Fruit fly (Drosophila melanogaster) whole organism, embryonic: ENCODE results near the gene CG32137.
A peak's percentile ranks its signal among the peaks of the same experiment; 100 is the strongest.

Source experiments
- BEAF-32 ChIP-seq: fragments of 200-800 bp; sonication (Bioruptor generic); optimal IDR thresholded peaks from 3 replicates; lab custom pipeline; 2017; ENCODE audit warnings: missing biosample characterization, missing genetic modification characterization, mild to moderate bottlenecking, moderate library complexity, missing genetic modification reagents
- CG11247 ChIP-seq: fragments of 200-800 bp; sonication (Bioruptor generic); IDR thresholded peaks from 2 replicates; pipeline ENCODE4 v1.3.6; 2022; ENCODE audit warnings: missing biosample characterization, missing genetic modification characterization
- CG11695 ChIP-seq: fragments of 200-800 bp; sonication (Bioruptor generic); IDR thresholded peaks from 3 replicates; pipeline ENCODE4 v1.3.6; 2022; ENCODE audit warnings: missing biosample characterization, missing genetic modification characterization
- CG14710 ChIP-seq: fragments of 200-800 bp; sonication (Bioruptor generic); optimal IDR thresholded peaks from 3 replicates; lab custom pipeline; 2019; ENCODE audit warnings: missing biosample characterization, mild to moderate bottlenecking, missing genetic modification characterization, moderate library complexity
- CG16779 ChIP-seq: fragments of 200-800 bp; sonication (Bioruptor generic); IDR thresholded peaks from 2 replicates; pipeline ENCODE4 v1.3.6; 2022; ENCODE audit warnings: missing biosample characterization, missing genetic modification characterization
- CG17359 ChIP-seq: fragments of 200-800 bp; sonication (Bioruptor generic); optimal IDR thresholded peaks from 3 replicates; lab custom pipeline; 2018; ENCODE audit warnings: missing biosample characterization, mild to moderate bottlenecking, missing genetic modification characterization, moderate library complexity
- CG18764 ChIP-seq: fragments of 200-800 bp; sonication (Bioruptor generic); optimal IDR thresholded peaks from 3 replicates; lab custom pipeline; 2016; ENCODE audit warnings: missing biosample characterization, missing genetic modification characterization
- CG31441 ChIP-seq: fragments of 200-800 bp; sonication (Bioruptor generic); IDR thresholded peaks from 2 replicates; pipeline ENCODE4 v1.3.6; 2022; ENCODE audit warnings: missing biosample characterization, missing genetic modification characterization
- CG32767 ChIP-seq: fragments of 200-800 bp; sonication (Bioruptor generic); IDR thresholded peaks from 2 replicates; pipeline ENCODE4 v1.3.6; 2022; ENCODE audit warnings: missing biosample characterization, missing genetic modification characterization
- CG3847 ChIP-seq: fragments of 200-800 bp; sonication (Bioruptor generic); IDR thresholded peaks from 2 replicates; pipeline ENCODE4 v1.3.6; 2022; ENCODE audit warnings: missing biosample characterization, missing genetic modification characterization
- CG6272 ChIP-seq: fragments of 200-800 bp; sonication (Bioruptor generic); IDR thresholded peaks from 2 replicates; pipeline ENCODE4 v1.3.6; 2022; ENCODE audit warnings: missing biosample characterization, missing genetic modification characterization
- CG8089 ChIP-seq: fragments of 200-800 bp; sonication (Bioruptor generic); optimal IDR thresholded peaks from 3 replicates; lab custom pipeline; 2016; ENCODE audit warnings: missing biosample characterization, missing genetic modification characterization
- CG8924 ChIP-seq: fragments of 200-800 bp; optimal IDR thresholded peaks from 3 replicates; lab custom pipeline; 2019; ENCODE audit warnings: missing biosample characterization, mild to moderate bottlenecking, missing genetic modification characterization, moderate library complexity
- CG9215 ChIP-seq: fragments of 200-800 bp; sonication (Bioruptor generic); IDR thresholded peaks from 2 replicates; pipeline ENCODE4 v1.3.6; 2022; ENCODE audit warnings: missing biosample characterization, missing genetic modification characterization
- Camta ChIP-seq: fragments of 200-800 bp; sonication (Bioruptor generic); optimal IDR thresholded peaks from 2 replicates; lab custom pipeline; 2016; ENCODE audit warnings: missing biosample characterization, missing genetic modification characterization
- Dref ChIP-seq: fragments of 200-800 bp; sonication (Bioruptor generic); IDR thresholded peaks from 2 replicates; pipeline ENCODE4 v1.3.6; 2022; ENCODE audit warnings: missing biosample characterization, missing genetic modification characterization
- Ets97D ChIP-seq: fragments of 200-800 bp; sonication (Bioruptor generic); optimal IDR thresholded peaks from 3 replicates; lab custom pipeline; 2016; ENCODE audit warnings: missing biosample characterization, missing genetic modification characterization
- Med ChIP-seq: fragments of 200-800 bp; sonication (Bioruptor generic); peaks from one replicate; lab custom pipeline; 2016; ENCODE audit warnings: missing biosample characterization, missing genetic modification characterization, mild to moderate bottlenecking, inconsistent platforms, moderate library complexity
- Opbp ChIP-seq: fragments of 200-800 bp; sonication (Bioruptor generic); IDR thresholded peaks from 3 replicates; pipeline ENCODE4 v1.3.6; 2022; ENCODE audit warnings: missing biosample characterization, missing genetic modification characterization; ENCODE audit not compliant: partially characterized antibody
- Sry-δ ChIP-seq: fragments of 200-800 bp; sonication (Bioruptor generic); optimal IDR thresholded peaks from 2 replicates; lab custom pipeline; 2016; ENCODE audit warnings: missing biosample characterization, missing genetic modification characterization
- bcd ChIP-seq: fragments of 200-800 bp; sonication (Bioruptor generic); optimal IDR thresholded peaks from 2 replicates; lab custom pipeline; 2017; ENCODE audit warnings: missing biosample characterization, mild to moderate bottlenecking, missing genetic modification characterization
- cg ChIP-seq: fragments of 200-800 bp; sonication (Bioruptor generic); optimal IDR thresholded peaks from 3 replicates; lab custom pipeline; 2019; ENCODE audit warnings: missing biosample characterization, mild to moderate bottlenecking, missing genetic modification characterization, moderate library complexity
- ci ChIP-seq: fragments of 200-800 bp; sonication (Bioruptor generic); IDR thresholded peaks from 3 replicates; pipeline ENCODE4 v1.3.6; 2022; ENCODE audit warnings: missing biosample characterization, missing genetic modification characterization
- corto ChIP-seq: fragments of 200-800 bp; sonication (Bioruptor generic); optimal IDR thresholded peaks from 2 replicates; lab custom pipeline; 2016; ENCODE audit warnings: missing biosample characterization, mild to moderate bottlenecking, missing genetic modification characterization, moderate library complexity
- emc ChIP-seq: fragments of 200-800 bp; sonication (Bioruptor generic); optimal IDR thresholded peaks from 2 replicates; lab custom pipeline; 2016; ENCODE audit warnings: missing biosample characterization, missing genetic modification characterization
- exex ChIP-seq: fragments of 200-800 bp; sonication (Bioruptor generic); optimal IDR thresholded peaks from 4 replicates; lab custom pipeline; 2018; ENCODE audit warnings: missing biosample characterization, mild to moderate bottlenecking, missing genetic modification characterization, moderate library complexity
- grn ChIP-seq: fragments of 200-800 bp; sonication (Bioruptor generic); optimal IDR thresholded peaks from 3 replicates; lab custom pipeline; 2017; ENCODE audit warnings: missing biosample characterization, missing genetic modification characterization
- kah ChIP-seq: fragments of 200-800 bp; sonication (Bioruptor generic); optimal IDR thresholded peaks from 2 replicates; lab custom pipeline; 2018; ENCODE audit warnings: missing biosample characterization, mild to moderate bottlenecking, missing genetic modification characterization
- lbe ChIP-seq: fragments of 200-800 bp; sonication (Bioruptor generic); optimal IDR thresholded peaks from 2 replicates; lab custom pipeline; 2016; ENCODE audit warnings: missing biosample characterization, mild to moderate bottlenecking, missing genetic modification characterization
- sr ChIP-seq: fragments of 200-800 bp; sonication (Bioruptor generic); IDR thresholded peaks from 3 replicates; pipeline ENCODE4 v1.3.6; 2022; ENCODE audit warnings: missing biosample characterization, missing genetic modification characterization
- tgo ChIP-seq: fragments of 200-800 bp; sonication (Bioruptor generic); IDR thresholded peaks from 3 replicates; pipeline ENCODE4 v1.3.6; 2022; ENCODE audit warnings: missing biosample characterization, missing genetic modification characterization
- unc-4 ChIP-seq: fragments of 200-800 bp; sonication (Bioruptor generic); IDR thresholded peaks from 2 replicates; pipeline ENCODE4 v1.3.6; 2022; ENCODE audit warnings: missing biosample characterization, missing genetic modification characterization; ENCODE audit not compliant: partially characterized antibody
- zfh1 ChIP-seq: fragments of 200-800 bp; sonication (Bioruptor generic); IDR thresholded peaks from 3 replicates; pipeline ENCODE4 v1.3.6; 2022; ENCODE audit warnings: missing biosample characterization, missing genetic modification characterization

The CG32137 gene

DNA sequence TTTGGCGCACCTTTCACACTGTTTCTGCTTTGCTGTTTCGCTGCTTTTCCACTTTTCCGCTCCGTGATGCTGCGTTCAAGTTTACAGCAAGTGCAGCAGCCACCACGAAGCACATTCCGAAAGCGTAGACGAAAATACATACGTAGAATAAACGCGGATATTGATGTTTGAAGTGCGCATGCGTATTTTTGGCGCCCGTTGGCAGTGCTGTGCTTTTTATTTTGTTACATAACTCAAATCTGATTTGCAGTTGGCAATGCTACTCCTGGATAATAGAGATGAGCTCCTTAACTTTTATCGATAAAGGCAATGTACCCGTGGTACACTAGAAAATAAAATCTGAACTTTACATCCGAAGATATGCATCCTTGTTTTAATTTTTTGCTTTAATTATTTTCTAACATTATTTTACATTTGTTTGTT lies 67.7 kb downstream of the CG32137 start (continued):
- peak; percentile 61 for TF ChIP-seq cg
- TF ChIP-seq CG17359 (tag; lab: Kevin White, UChicago), result peak; percentile 1
- no peak for TF ChIP-seq Camta (GFP tag; lab: Kevin White, UChicago)
- TF ChIP-seq CG11247 (GFP tag; lab: Robert Waterston, UW), result 0 out of 2 replicates have a peak, but pooled peaks have one; percentile 16
- TF ChIP-seq CG8089 (GFP tag; lab: Kevin White, UChicago), result no peak
- no peak for TF ChIP-seq CG6272 (GFP tag; lab: Robert Waterston, UW)
- peak; percentile 19; the same call in 1 of the 3 replicates for TF ChIP-seq Opbp (GFP tag; lab: Robert Waterston, UW)
- no peak for TF ChIP-seq lbe (GFP tag; lab: Kevin White, UChicago)
- TF ChIP-seq Dref, result peak; percentile 55
- peak; percentile 7 for TF ChIP-seq CG14710 (tag; lab: Kevin White, UChicago)
- peak; percentile 51; the same call in 1 of the 3 replicates for TF ChIP-seq ci (GFP tag; lab: Robert Waterston, UW)
- TF ChIP-seq emc, result no peak
- no peak for TF ChIP-seq CG16779 (GFP tag; lab: Robert Waterston, UW)
- TF ChIP-seq Sry-δ (GFP tag; lab: Kevin White, UChicago), result peak; percentile 73
- TF ChIP-seq unc-4 (GFP tag; lab: Robert Waterston, UW), result peak; percentile 25; the same call in 1 of the 2 replicates
- TF ChIP-seq bcd (GFP tag; lab: Kevin White, UChicago), result no peak
- peak; percentile 26 for TF ChIP-seq CG8924 (tag; lab: Kevin White, UChicago)
- TF ChIP-seq grn (GFP tag; lab: Kevin White, UChicago), result no peak
- TF ChIP-seq CG18764 (GFP tag; lab: Kevin White, UChicago), result no peak
- TF ChIP-seq Med (GFP tag; lab: Kevin White, UChicago), result peak; percentile 72
- 0 out of 3 replicates have a peak, but pooled peaks have one; percentile 28 for TF ChIP-seq sr
- TF ChIP-seq zfh1 (GFP tag; lab: Robert Waterston, UW), result 0 out of 3 replicates have a peak, but pooled peaks have one; percentile 25
- TF ChIP-seq CG11695, result peak; percentile 39; the same call in 1 of the 3 replicates
- TF ChIP-seq corto, result no peak
- 0 out of 2 replicates have a peak, but pooled peaks have one; percentile 25 for TF ChIP-seq CG3847 (GFP tag; lab: Robert Waterston, UW)
- no peak for TF ChIP-seq Ets97D
- TF ChIP-seq tgo, result 0 out of 3 replicates have a peak, but pooled peaks have one; percentile 18
- no peak for TF ChIP-seq CG31441 (GFP tag; lab: Robert Waterston, UW)
- 0 out of 2 replicates have a peak, but pooled peaks have one; percentile 6 for TF ChIP-seq CG32767 (GFP tag; lab: Robert Waterston, UW)
- TF ChIP-seq CG9215, result peak; percentile 95
- peak; percentile 23 for TF ChIP-seq BEAF-32
- TF ChIP-seq exex, result no peak
- peak; percentile 7 for TF ChIP-seq kah
- TF ChIP-seq, all 482 proteins: peak for 43
